Fruit fly (Drosophila melanogaster): ENCODE results near the gene CG43673.

CG43673 gene

DNA sequence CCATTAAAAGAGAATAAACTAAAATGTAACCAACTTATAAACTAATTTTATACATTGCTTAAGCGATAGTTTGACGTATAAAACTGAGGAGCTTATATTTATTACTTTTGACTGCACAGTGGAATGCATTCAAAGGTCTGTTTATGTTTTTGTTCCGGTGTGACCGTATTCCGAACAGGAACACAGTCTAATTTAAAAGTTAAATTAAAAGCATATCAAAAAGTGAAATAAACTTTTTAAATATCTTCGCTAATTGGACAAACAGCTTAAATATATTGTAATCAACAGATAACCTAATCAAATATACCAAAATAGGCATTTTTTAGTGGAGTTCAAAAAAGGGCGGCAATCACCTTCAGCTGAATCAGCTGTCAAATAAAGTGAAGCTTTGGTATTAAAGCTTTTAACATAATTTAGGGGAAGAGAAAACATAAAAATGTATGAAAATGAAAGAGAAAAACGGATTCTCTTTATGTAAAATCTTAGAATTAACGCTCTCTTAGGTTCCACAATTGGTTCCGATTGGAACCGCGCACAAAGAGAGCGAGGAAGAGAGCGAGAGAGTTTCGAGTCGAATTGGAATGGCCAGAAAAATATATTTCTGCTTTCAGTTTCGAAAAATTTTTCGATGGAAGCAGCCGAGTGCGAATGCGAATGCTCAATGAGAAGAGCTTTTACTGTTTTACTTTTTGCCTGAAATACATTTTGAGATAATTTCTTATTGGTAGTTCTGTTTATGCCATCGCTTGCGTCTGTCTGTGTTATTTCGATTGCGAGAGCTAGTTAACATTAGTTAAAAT, 25.0 kb downstream of the CG43673 start, which contains the start of the genes PGRP-LE and sd (continued):
- no peak for TF ChIP-seq hb (GFP tag; IDR thresholded peaks at IDR 0.05; ENCODE audit: partially characterized antibody)
- no peak for TF ChIP-seq PHDP (tag; optimal IDR thresholded peaks at IDR 0.05)
- TF ChIP-seq zf30C (GFP tag; optimal IDR thresholded peaks at IDR 0.05), result no peak
- TF ChIP-seq bigmax (GFP tag; optimal IDR thresholded peaks at IDR 0.05), result no peak
- TF ChIP-seq CG32767 (GFP tag; IDR thresholded peaks at IDR 0.05), result no peak
- TF ChIP-seq rib (GFP tag; IDR thresholded peaks at IDR 0.05), result 0 out of 2 replicates have a peak, but pooled peaks have one; percentile 33
- TF ChIP-seq CG31365 (tag; optimal IDR thresholded peaks at IDR 0.05), result no peak
- TF ChIP-seq CG12299 (tag; optimal IDR thresholded peaks at IDR 0.05), result no peak
- no peak for TF ChIP-seq Lim3 (GFP tag; IDR thresholded peaks at IDR 0.05)
- no peak for TF ChIP-seq CG33213 (GFP tag; optimal IDR thresholded peaks at IDR 0.05)
- no peak for TF ChIP-seq CG11504 (tag; optimal IDR thresholded peaks at IDR 0.05)
- no peak for TF ChIP-seq slbo (GFP tag; IDR thresholded peaks at IDR 0.05)
- no peak for TF ChIP-seq h (optimal IDR thresholded peaks at IDR 0.05)
- TF ChIP-seq CG18599 (GFP tag; optimal IDR thresholded peaks at IDR 0.05), result no peak
- TF ChIP-seq CG3065 (GFP tag; optimal IDR thresholded peaks at IDR 0.05), result no peak
- TF ChIP-seq MESR4 (GFP tag; optimal IDR thresholded peaks at IDR 0.05), result no peak
- TF ChIP-seq CG6175 (GFP tag; IDR thresholded peaks at IDR 0.05), result no peak
- no peak for TF ChIP-seq CG14014 (GFP tag; IDR thresholded peaks at IDR 0.05)
- peak; percentile 48 to 92 for TF ChIP-seq insv (GFP tag; optimal IDR thresholded peaks at IDR 0.05)
- TF ChIP-seq pita (GFP tag; optimal IDR thresholded peaks at IDR 0.05), result no peak
- no peak for TF ChIP-seq Taf1 (GFP tag; IDR thresholded peaks at IDR 0.05)
- TF ChIP-seq seq (GFP tag; IDR thresholded peaks at IDR 0.05), result no peak
- TF ChIP-seq ken (GFP tag; IDR thresholded peaks at IDR 0.05), result no peak
- TF ChIP-seq CG3847 (GFP tag; IDR thresholded peaks at IDR 0.05), result no peak
- TF ChIP-seq Dp (GFP tag; optimal IDR thresholded peaks at IDR 0.05), result peak; percentile 76
- TF ChIP-seq CG10147 (GFP tag; optimal IDR thresholded peaks at IDR 0.05), result peak; percentile 8
- peak; percentile 98 for TF ChIP-seq CG3163 (GFP tag; optimal IDR thresholded peaks at IDR 0.05)
- no peak for TF ChIP-seq CG7928 (GFP tag; optimal IDR thresholded peaks at IDR 0.05)
- no peak for TF ChIP-seq CG11723 (GFP tag; optimal IDR thresholded peaks at IDR 0.05)
- no peak for TF ChIP-seq pho (GFP tag; optimal IDR thresholded peaks at IDR 0.05)
- TF ChIP-seq abd-A (tag; optimal IDR thresholded peaks at IDR 0.05), result peak; percentile 66
- no peak for TF ChIP-seq CG4617 (GFP tag; optimal IDR thresholded peaks at IDR 0.05; ENCODE audit: borderline replicate concordance)
- no peak for TF ChIP-seq esg (GFP tag; conservative IDR thresholded peaks at IDR 0.05)
- no peak for TF ChIP-seq tx (GFP tag; optimal IDR thresholded peaks at IDR 0.05)
- no peak for TF ChIP-seq CG1529 (GFP tag; optimal IDR thresholded peaks at IDR 0.05)
- TF ChIP-seq Sin3A (optimal IDR thresholded peaks at IDR 0.05), result no peak
- no peak for TF ChIP-seq CG2199 (GFP tag; IDR thresholded peaks at IDR 0.05)
- TF ChIP-seq Ets65A (GFP tag), result no peak
- no peak for TF ChIP-seq CG9797 (GFP tag; optimal IDR thresholded peaks at IDR 0.05)
- TF ChIP-seq her (GFP tag; optimal IDR thresholded peaks at IDR 0.05), result no peak
- no peak for TF ChIP-seq crc (GFP tag; optimal IDR thresholded peaks at IDR 0.05)
- TF ChIP-seq Bteb2 (GFP tag; optimal IDR thresholded peaks at IDR 0.05), result no peak
- TF ChIP-seq jing (GFP tag; optimal IDR thresholded peaks at IDR 0.05), result no peak
- TF ChIP-seq Lhr (GFP tag; optimal IDR thresholded peaks at IDR 0.05), result no peak
- TF ChIP-seq CG12219 (GFP tag; optimal IDR thresholded peaks at IDR 0.05), result no peak
- peak; percentile 18 for TF ChIP-seq CG12391 (tag; optimal IDR thresholded peaks at IDR 0.05)
- no peak for TF ChIP-seq Opbp (GFP tag; IDR thresholded peaks at IDR 0.05; ENCODE audit: partially characterized antibody)
- no peak for TF ChIP-seq CG33557 (GFP tag; optimal IDR thresholded peaks at IDR 0.05)
- no peak for TF ChIP-seq CG17612 (GFP tag; IDR thresholded peaks at IDR 0.05)
- no peak for TF ChIP-seq CG10543 (GFP tag; optimal IDR thresholded peaks at IDR 0.05)
- TF ChIP-seq z (GFP tag; IDR thresholded peaks at IDR 0.05), result peak; percentile 77
